Comparison of ENCODE assay signal across 3 worm cellular contexts in genomic region chrX:14753514-14754076, ce11.
TF ChIP-seq lines count a peak whose summit lies in the region.

sucl-1 (plus strand) TSS chrX:14754026.

TF ChIP-seq in whole organism, L1 larva, 84 proteins besides CTCF, POLR2A, EP300 and RAD21 (continued from another document and continues in another):
- TF ChIP-seq fkh-10 (GFP tag; optimal IDR thresholded peaks at IDR 0.05; lab: Kevin White, UChicago) (peak; percentile 46), hlh-17 (GFP tag; optimal IDR thresholded peaks at IDR 0.05; lab: Kevin White, UChicago; ENCODE audit: borderline replicate concordance) (no peak), nhr-12 (tag; optimal IDR thresholded peaks at IDR 0.05; lab: Kevin White, UChicago) (no peak), unc-30 (tag; optimal IDR thresholded peaks at IDR 0.05; lab: Kevin White, UChicago) (no peak), unc-62 (GFP tag; optimal IDR thresholded peaks at IDR 0.05; lab: Kevin White, UChicago) (no peak), pax-3 (tag; optimal IDR thresholded peaks at IDR 0.05; lab: Kevin White, UChicago) (peak; percentile 24), efl-1 (optimal IDR thresholded peaks at IDR 0.05; lab: Kevin White, UChicago) (peak; percentile 57 to 67), efl-1 (GFP tag; optimal IDR thresholded peaks at IDR 0.05 in 1 of 2; lab: Kevin White, UChicago) (peak; percentile 25 to 73), rnt-1 (tag; optimal IDR thresholded peaks at IDR 0.05; lab: Kevin White, UChicago) (peak; percentile 81), ztf-4 (tag; optimal IDR thresholded peaks at IDR 0.05; lab: Kevin White, UChicago) (peak; percentile 19), sox-4 (tag; optimal IDR thresholded peaks at IDR 0.05; lab: Kevin White, UChicago) (no peak), irx-1 (tag; optimal IDR thresholded peaks at IDR 0.05; lab: Kevin White, UChicago) (peak; percentile 40), lin-14 (GFP tag; optimal IDR thresholded peaks at IDR 0.05; lab: Kevin White, UChicago) (peak; percentile 98), nhr-237 (tag; optimal IDR thresholded peaks at IDR 0.05; lab: Kevin White, UChicago) (peak; percentile 68), mef-2 (tag; optimal IDR thresholded peaks at IDR 0.05; lab: Kevin White, UChicago) (peak; percentile 42), nhr-71 (tag; optimal IDR thresholded peaks at IDR 0.05; lab: Kevin White, UChicago) (peak; percentile 90), nhr-85 (tag; lab: Kevin White, UChicago) (peak; percentile 87), mdl-1 (tag; optimal IDR thresholded peaks at IDR 0.05; lab: Kevin White, UChicago) (peak in 1 of 2 experiments; percentile 87), snpc-4 (tag; optimal IDR thresholded peaks at IDR 0.05; lab: Kevin White, UChicago) (peak; percentile 69), dpl-1 (GFP tag; optimal IDR thresholded peaks at IDR 0.05; lab: Kevin White, UChicago) (peak; percentile 35 to 54 (median 43)), nhr-77 (tag; optimal IDR thresholded peaks at IDR 0.05; lab: Kevin White, UChicago) (peak; percentile 89), sup-37 (GFP tag; optimal IDR thresholded peaks at IDR 0.05; lab: Kevin White, UChicago) (peak; percentile 32), nhr-90 (tag; optimal IDR thresholded peaks at IDR 0.05; lab: Kevin White, UChicago; ENCODE audit: poor library complexity) (peak; percentile 51), tbx-2 (tag; optimal IDR thresholded peaks at IDR 0.05; lab: Kevin White, UChicago) (peak; percentile 75), jun-1 (tag; optimal IDR thresholded peaks at IDR 0.05; lab: Kevin White, UChicago) (peak; percentile 71), xbp-1 (tag; optimal IDR thresholded peaks at IDR 0.05; lab: Kevin White, UChicago) (peak; percentile 71), mep-1 (tag; optimal IDR thresholded peaks at IDR 0.05; lab: Kevin White, UChicago) (peak; percentile 88), nhr-19 (GFP tag; conservative IDR thresholded peaks at IDR 0.05; lab: Robert Waterston, UW) (peak; percentile 81), ces-1 (GFP tag; optimal IDR thresholded peaks at IDR 0.05; lab: Kevin White, UChicago) (no peak), ztf-11 (tag; optimal IDR thresholded peaks at IDR 0.05; lab: Kevin White, UChicago) (no peak), C34B4.2 (tag; optimal IDR thresholded peaks at IDR 0.05; lab: Kevin White, UChicago) (no peak), sptf-1 (tag; optimal IDR thresholded peaks at IDR 0.05; lab: Kevin White, UChicago) (no peak), hpl-2 (GFP tag; optimal IDR thresholded peaks at IDR 0.05; lab: Kevin White, UChicago) (no peak), lin-15B (tag; optimal IDR thresholded peaks at IDR 0.05; lab: Kevin White, UChicago) (peak; percentile 28), isw-1 (GFP tag; IDR thresholded peaks at IDR 0.05; lab: Robert Waterston, UW) (peak; percentile 35), C16A3.4 (tag; optimal IDR thresholded peaks at IDR 0.05; lab: Kevin White, UChicago) (peak; percentile 84), snu-23 (GFP tag; optimal IDR thresholded peaks at IDR 0.05; lab: Kevin White, UChicago) (peak; percentile 90), swsn-7 (tag; optimal IDR thresholded peaks at IDR 0.05; lab: Kevin White, UChicago) (peak; percentile 78), C04F5.9 (tag; optimal IDR thresholded peaks at IDR 0.05; lab: Kevin White, UChicago) (no peak), aly-2 (tag; optimal IDR thresholded peaks at IDR 0.05; lab: Kevin White, UChicago) (peak; percentile 5), fkh-8 (tag; optimal IDR thresholded peaks at IDR 0.05; lab: Kevin White, UChicago) (peak; percentile 75), fkh-4 (tag; optimal IDR thresholded peaks at IDR 0.05; lab: Kevin White, UChicago; ENCODE audit: borderline replicate concordance) (no peak), dsc-1 (tag; optimal IDR thresholded peaks at IDR 0.05; lab: Kevin White, UChicago) (peak; percentile 67), lir-3 (tag; optimal IDR thresholded peaks at IDR 0.05; lab: Kevin White, UChicago; ENCODE audit: poor library complexity) (peak; percentile 73)

TF ChIP-seq in whole organism, L3 larva, 47 proteins besides CTCF, POLR2A, EP300 and RAD21 (continued from another document):
- TF ChIP-seq sea-2 (GFP tag; optimal IDR thresholded peaks at IDR 0.05; lab: Kevin White, UChicago) (peak; percentile 45), skn-1 (tag; optimal IDR thresholded peaks at IDR 0.05; lab: Kevin White, UChicago) (peak; percentile 66), nhr-11 (tag; optimal IDR thresholded peaks at IDR 0.05; lab: Kevin White, UChicago) (peak; percentile 31), fkh-10 (GFP tag; optimal IDR thresholded peaks at IDR 0.05; lab: Kevin White, UChicago) (peak; percentile 21), egl-5 (tag; optimal IDR thresholded peaks at IDR 0.05; lab: Kevin White, UChicago) (peak; percentile 90), ceh-9 (tag; optimal IDR thresholded peaks at IDR 0.05; lab: Kevin White, UChicago) (no peak), pha-4 (tag; optimal IDR thresholded peaks at IDR 0.05; lab: Kevin White, UChicago) (peak; percentile 95), snpc-4 (tag; optimal IDR thresholded peaks at IDR 0.05; lab: Kevin White, UChicago) (peak; percentile 87), nfya-1 (tag; optimal IDR thresholded peaks at IDR 0.05; lab: Kevin White, UChicago; ENCODE audit: insufficient read depth) (peak; percentile 94), nhr-23 (tag; optimal IDR thresholded peaks at IDR 0.05; lab: Kevin White, UChicago) (peak; percentile 73), ama-1 (optimal IDR thresholded peaks at IDR 0.05; lab: Kevin White, UChicago) (no peak), nhr-67 (tag; optimal IDR thresholded peaks at IDR 0.05; lab: Kevin White, UChicago) (no peak), lin-15B (tag; optimal IDR thresholded peaks at IDR 0.05; lab: Kevin White, UChicago) (peak; percentile 68), nhr-28 (tag; optimal IDR thresholded peaks at IDR 0.05; lab: Kevin White, UChicago) (no peak), unc-39 (tag; optimal IDR thresholded peaks at IDR 0.05; lab: Kevin White, UChicago) (no peak), ceh-16 (tag; optimal IDR thresholded peaks at IDR 0.05; lab: Kevin White, UChicago) (no peak), daf-12 (tag; optimal IDR thresholded peaks at IDR 0.05; lab: Kevin White, UChicago) (no peak), tbx-2 (tag; optimal IDR thresholded peaks at IDR 0.05; lab: Kevin White, UChicago) (peak; percentile 47), R02D3.7 (tag; optimal IDR thresholded peaks at IDR 0.05; lab: Kevin White, UChicago) (peak; percentile 3), mml-1 (tag; optimal IDR thresholded peaks at IDR 0.05; lab: Kevin White, UChicago) (no peak), nhr-76 (tag; optimal IDR thresholded peaks at IDR 0.05; lab: Kevin White, UChicago) (no peak), fkh-2 (tag; optimal IDR thresholded peaks at IDR 0.05; lab: Kevin White, UChicago) (no peak), fos-1 (tag; optimal IDR thresholded peaks at IDR 0.05; lab: Kevin White, UChicago) (no peak), elt-3 (tag; optimal IDR thresholded peaks at IDR 0.05; lab: Kevin White, UChicago) (no peak), elt-1 (tag; optimal IDR thresholded peaks at IDR 0.05; lab: Kevin White, UChicago) (peak; percentile 38), nhr-77 (tag; optimal IDR thresholded peaks at IDR 0.05; lab: Kevin White, UChicago) (no peak), nhr-12 (tag; optimal IDR thresholded peaks at IDR 0.05; lab: Kevin White, UChicago) (no peak), nhr-25 (tag; optimal IDR thresholded peaks at IDR 0.05; lab: Kevin White, UChicago) (peak; percentile 86)

TF ChIP-seq in whole organism, young adult, 124 proteins besides CTCF, POLR2A, EP300 and RAD21 (continued from another document and continues in another):
- TF ChIP-seq rcor-1 (GFP tag; IDR thresholded peaks at IDR 0.05; lab: Robert Waterston, UW) (peak; percentile 69), tlf-1 (GFP tag; optimal IDR thresholded peaks at IDR 0.05; lab: Kevin White, UChicago) (peak; percentile 12), rec-8 (tag; optimal IDR thresholded peaks at IDR 0.05; lab: Kevin White, UChicago) (no peak), somi-1 (GFP tag; optimal IDR thresholded peaks at IDR 0.05; lab: Kevin White, UChicago) (peak; percentile 35), attf-3 (GFP tag; conservative IDR thresholded peaks at IDR 0.05; lab: Robert Waterston, UW) (0 out of 2 replicates have a peak, but pooled peaks have one; percentile 36), repo-1 (tag; optimal IDR thresholded peaks at IDR 0.05; lab: Kevin White, UChicago) (peak; percentile 1), F55B11.4 (tag; optimal IDR thresholded peaks at IDR 0.05; lab: Kevin White, UChicago; ENCODE audit: borderline replicate concordance, insufficient read depth) (no peak), snpc-1.1 (tag; optimal IDR thresholded peaks at IDR 0.05; lab: Kevin White, UChicago; ENCODE audit: insufficient read depth) (no peak), F37B4.10 (GFP tag; IDR thresholded peaks at IDR 0.05; lab: Robert Waterston, UW) (no peak), lir-1 (GFP tag; conservative IDR thresholded peaks at IDR 0.05; lab: Robert Waterston, UW) (0 out of 2 replicates have a peak, but pooled peaks have one; percentile 35), nhr-80 (tag; optimal IDR thresholded peaks at IDR 0.05; lab: Kevin White, UChicago) (peak; percentile 99), ztf-25 (GFP tag; IDR thresholded peaks at IDR 0.05; lab: Robert Waterston, UW) (no peak), ama-1 (optimal IDR thresholded peaks at IDR 0.05; lab: Kevin White, UChicago) (no peak), ama-1 (GFP tag; optimal IDR thresholded peaks at IDR 0.05; lab: Kevin White, UChicago) (peak in 1 of 2 experiments; percentile 39), akir-1 (GFP tag; optimal IDR thresholded peaks at IDR 0.05; lab: Kevin White, UChicago) (peak; percentile 21), cebp-2 (GFP tag; IDR thresholded peaks at IDR 0.05; lab: Robert Waterston, UW) (no peak), lin-35 (GFP tag; optimal IDR thresholded peaks at IDR 0.05; lab: Kevin White, UChicago) (peak in 1 of 3 experiments; percentile 64), xnd-1 (tag; optimal IDR thresholded peaks at IDR 0.05; lab: Kevin White, UChicago) (no peak), nhr-120 (GFP tag; IDR thresholded peaks at IDR 0.05; lab: Robert Waterston, UW) (no peak), Y95B8A.8 (GFP tag; IDR thresholded peaks at IDR 0.05; lab: Robert Waterston, UW) (no peak), F39B2.1 (GFP tag; IDR thresholded peaks at IDR 0.05; lab: Robert Waterston, UW) (no peak), F57C9.4 (tag; optimal IDR thresholded peaks at IDR 0.05; lab: Kevin White, UChicago) (no peak), hlh-26 (GFP tag; conservative IDR thresholded peaks at IDR 0.05; lab: Robert Waterston, UW) (no peak), T26A5.8 (tag; optimal IDR thresholded peaks at IDR 0.05; lab: Kevin White, UChicago) (no peak), ceh-91 (GFP tag; IDR thresholded peaks at IDR 0.05; lab: Robert Waterston, UW) (no peak), mxl-1 (tag; optimal IDR thresholded peaks at IDR 0.05; lab: Kevin White, UChicago) (no peak), ceh-27 (GFP tag; optimal IDR thresholded peaks at IDR 0.05; lab: Kevin White, UChicago) (peak; percentile 90), K12H6.12 (tag; optimal IDR thresholded peaks at IDR 0.05; lab: Kevin White, UChicago) (peak; percentile 73), lin-54 (GFP tag; optimal IDR thresholded peaks at IDR 0.05; lab: Kevin White, UChicago) (peak; percentile 50), Y79H2A.3 (GFP tag; conservative IDR thresholded peaks at IDR 0.05; lab: Robert Waterston, UW) (no peak), lin-40 (tag; optimal IDR thresholded peaks at IDR 0.05; lab: Kevin White, UChicago) (peak; percentile 86), snpc-4 (GFP tag; optimal IDR thresholded peaks at IDR 0.05; lab: Kevin White, UChicago) (peak; percentile 32), snpc-4 (tag; optimal IDR thresholded peaks at IDR 0.05; lab: Kevin White, UChicago) (peak; percentile 68 to 75 (median 72)), Y67H2A.10 (GFP tag; conservative IDR thresholded peaks at IDR 0.05; lab: Robert Waterston, UW) (no peak), ZK185.1 (tag; optimal IDR thresholded peaks at IDR 0.05; lab: Kevin White, UChicago; ENCODE audit: poor library complexity, severe bottlenecking) (no peak), tbx-9 (tag; optimal IDR thresholded peaks at IDR 0.05; lab: Kevin White, UChicago; ENCODE audit: borderline replicate concordance) (no peak), sdz-38 (tag; optimal IDR thresholded peaks at IDR 0.05; lab: Kevin White, UChicago) (no peak), ceh-40 (GFP tag; IDR thresholded peaks at IDR 0.05; lab: Robert Waterston, UW) (no peak), ztf-26 (tag; optimal IDR thresholded peaks at IDR 0.05; lab: Kevin White, UChicago) (peak; percentile 73), B0019.2 (GFP tag; conservative IDR thresholded peaks at IDR 0.05; lab: Robert Waterston, UW) (no peak), madf-3 (GFP tag; IDR thresholded peaks at IDR 0.05; lab: Robert Waterston, UW) (no peak), unc-62 (GFP tag; optimal IDR thresholded peaks at IDR 0.05; lab: Kevin White, UChicago) (no peak), lsy-27 (tag; optimal IDR thresholded peaks at IDR 0.05; lab: Kevin White, UChicago; ENCODE audit: borderline replicate concordance, insufficient read depth) (no peak), nfyb-1 (GFP tag; IDR thresholded peaks at IDR 0.05; lab: Robert Waterston, UW) (peak; percentile 84), T07F8.4 (tag; optimal IDR thresholded peaks at IDR 0.05; lab: Kevin White, UChicago) (no peak), sptf-2 (GFP tag; optimal IDR thresholded peaks at IDR 0.05; lab: Kevin White, UChicago) (no peak), snpc-1.3 (tag; optimal IDR thresholded peaks at IDR 0.05; lab: Kevin White, UChicago; ENCODE audit: insufficient read depth) (no peak), ceh-58 (GFP tag; IDR thresholded peaks at IDR 0.05; lab: Robert Waterston, UW) (no peak), nhr-27 (tag; optimal IDR thresholded peaks at IDR 0.05; lab: Kevin White, UChicago) (no peak), B0035.1 (tag; optimal IDR thresholded peaks at IDR 0.05; lab: Kevin White, UChicago) (no peak), him-1 (tag; optimal IDR thresholded peaks at IDR 0.05; lab: Kevin White, UChicago) (no peak), egrh-3 (GFP tag; IDR thresholded peaks at IDR 0.05; lab: Robert Waterston, UW) (peak; percentile 60; the same call in 1 of the 2 replicates), lin-26 (GFP tag; IDR thresholded peaks at IDR 0.05; lab: Robert Waterston, UW) (peak; percentile 72), ztf-28 (GFP tag; IDR thresholded peaks at IDR 0.05; lab: Robert Waterston, UW) (no peak), aptf-2 (GFP tag; conservative IDR thresholded peaks at IDR 0.05; lab: Robert Waterston, UW) (no peak), hrde-1 (tag; optimal IDR thresholded peaks at IDR 0.05; lab: Kevin White, UChicago; ENCODE audit: borderline replicate concordance) (no peak), ceh-79 (tag; optimal IDR thresholded peaks at IDR 0.05; lab: Kevin White, UChicago) (no peak), nhr-90 (tag; optimal IDR thresholded peaks at IDR 0.05; lab: Kevin White, UChicago) (peak; percentile 55), madf-6 (GFP tag; IDR thresholded peaks at IDR 0.05; lab: Robert Waterston, UW) (peak; percentile 27; the same call in 1 of the 2 replicates), attf-6 (GFP tag; IDR thresholded peaks at IDR 0.05; lab: Robert Waterston, UW) (no peak), F10E7.11 (tag; optimal IDR thresholded peaks at IDR 0.05; lab: Kevin White, UChicago) (no peak), let-526 (GFP tag; IDR thresholded peaks at IDR 0.05; lab: Robert Waterston, UW) (no peak), mcd-1 (GFP tag; IDR thresholded peaks at IDR 0.05; lab: Robert Waterston, UW) (peak; percentile 67), die-1 (tag; optimal IDR thresholded peaks at IDR 0.05; lab: Kevin White, UChicago) (peak; percentile 52), atf-7 (tag; optimal IDR thresholded peaks at IDR 0.05; lab: Kevin White, UChicago) (peak; percentile 20), rpc-1 (optimal IDR thresholded peaks at IDR 0.05; lab: Kevin White, UChicago) (no peak), rpc-1 (tag; optimal IDR thresholded peaks at IDR 0.05; lab: Kevin White, UChicago) (no peak), egl-44 (GFP tag; IDR thresholded peaks at IDR 0.05; lab: Robert Waterston, UW) (0 out of 2 replicates have a peak, but pooled peaks have one; percentile 66), C06A6.2 (GFP tag; conservative IDR thresholded peaks at IDR 0.05; lab: Robert Waterston, UW) (no peak), hlh-12 (tag; optimal IDR thresholded peaks at IDR 0.05; lab: Kevin White, UChicago) (no peak)
